Worm (Caenorhabditis elegans): ENCODE measurements around the gene Y69H2.15.

Gene Y69H2.15

ce11 chrV:18577458-18578078, 49.1 kb downstream of the Y69H2.15 start:
- peak; percentile 43 for TF ChIP-seq nhr-102 (tag; optimal IDR thresholded peaks at IDR 0.05)
- peak; percentile 92 for TF ChIP-seq dve-1 (tag; optimal IDR thresholded peaks at IDR 0.05; ENCODE audit: insufficient read depth)
- peak in 1 of 2 experiments; percentile 20 for TF ChIP-seq lsy-2 (tag; optimal IDR thresholded peaks at IDR 0.05)
- TF ChIP-seq nhr-10 (tag; optimal IDR thresholded peaks at IDR 0.05): peak; percentile 66
- TF ChIP-seq hif-1 (tag; optimal IDR thresholded peaks at IDR 0.05): peak in 1 of 2 experiments; percentile 57
- TF ChIP-seq aha-1 (tag): peak; percentile 50
- no peak for TF ChIP-seq dmd-9 (GFP tag; IDR thresholded peaks at IDR 0.05)
- TF ChIP-seq snpc-4 (tag; optimal IDR thresholded peaks at IDR 0.05): no peak
- TF ChIP-seq lin-1 (GFP tag; IDR thresholded peaks at IDR 0.05): peak; percentile 49; the same call in 1 of the 2 replicates
- TF ChIP-seq nhr-28 (tag; optimal IDR thresholded peaks at IDR 0.05): peak; percentile 72
- peak; percentile 71 for TF ChIP-seq mdt-29 (GFP tag; IDR thresholded peaks at IDR 0.05)
- peak; percentile 89 for TF ChIP-seq dmd-6 (GFP tag; IDR thresholded peaks at IDR 0.05)
- no peak for TF ChIP-seq ztf-7 (tag; optimal IDR thresholded peaks at IDR 0.05)
- peak; percentile 64 for TF ChIP-seq nhr-77 (tag; optimal IDR thresholded peaks at IDR 0.05)
- TF ChIP-seq mxl-3 (GFP tag; optimal IDR thresholded peaks at IDR 0.05): no peak
- peak; percentile 69; the same call in 1 of the 2 replicates for TF ChIP-seq php-3 (GFP tag; IDR thresholded peaks at IDR 0.05)
- TF ChIP-seq T20F7.1 (GFP tag; optimal IDR thresholded peaks at IDR 0.05): peak; percentile 30
- TF ChIP-seq ama-1 (optimal IDR thresholded peaks at IDR 0.05): peak; percentile 39
- peak; percentile 66 for TF ChIP-seq pqm-1 (tag; optimal IDR thresholded peaks at IDR 0.05)
- TF ChIP-seq fkh-10 (GFP tag; optimal IDR thresholded peaks at IDR 0.05): no peak
- TF ChIP-seq tra-1 (GFP tag; IDR thresholded peaks at IDR 0.05): peak; percentile 66; the same call in 1 of the 2 replicates
- peak in 1 of 2 experiments; percentile 16 for TF ChIP-seq unc-62 (GFP tag; optimal IDR thresholded peaks at IDR 0.05 in 1 of 2)
- no peak for TF ChIP-seq unc-62 (tag; optimal IDR thresholded peaks at IDR 0.05)
- TF ChIP-seq hlh-30 (tag; optimal IDR thresholded peaks at IDR 0.05; ENCODE audit: insufficient read depth): peak; percentile 58
- peak in 1 of 2 experiments; percentile 4 for TF ChIP-seq mdl-1 (tag; optimal IDR thresholded peaks at IDR 0.05)
- TF ChIP-seq set-16 (GFP tag; IDR thresholded peaks at IDR 0.05): 0 out of 2 replicates have a peak, but pooled peaks have one; percentile 34
- TF ChIP-seq daf-16 (GFP tag; optimal IDR thresholded peaks at IDR 0.05): peak in 1 of 2 experiments; percentile 72
- peak; percentile 98 for TF ChIP-seq daf-16 (tag; optimal IDR thresholded peaks at IDR 0.05)
- TF ChIP-seq rbr-2 (tag; optimal IDR thresholded peaks at IDR 0.05): no peak
- TF ChIP-seq hlh-11 (tag; optimal IDR thresholded peaks at IDR 0.05): peak; percentile 78
- TF ChIP-seq lin-13 (GFP tag; optimal IDR thresholded peaks at IDR 0.05): peak; percentile 22
- TF ChIP-seq Y75B8A.6 (GFP tag; IDR thresholded peaks at IDR 0.05): no peak

DNA sequence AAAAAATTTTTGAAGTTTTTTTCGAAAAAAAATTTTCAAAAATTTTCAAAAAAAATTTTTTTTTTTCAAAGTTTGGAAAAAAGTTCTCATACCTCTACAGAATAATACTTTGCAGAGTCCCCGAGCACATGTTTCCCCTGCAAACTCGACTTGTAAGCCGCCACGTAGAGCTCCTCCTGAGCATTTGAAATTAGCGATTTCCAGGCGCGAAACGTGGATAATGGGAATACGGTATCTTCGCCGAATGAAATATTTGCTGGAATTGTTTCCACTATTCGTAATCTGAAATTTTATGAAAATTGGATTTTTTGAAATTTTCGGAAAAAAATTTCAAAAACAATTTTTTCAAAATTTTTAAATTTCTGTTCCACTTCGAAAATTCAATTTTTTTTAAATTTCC, 50.5 kb downstream of the Y69H2.15 start:
- TF ChIP-seq T26A8.4 (GFP tag; IDR thresholded peaks at IDR 0.05) (peak; percentile 36; the same call in 1 of the 2 replicates), Y5F2A.4 (GFP tag; optimal IDR thresholded peaks at IDR 0.05) (no peak), F10B5.3 (tag; optimal IDR thresholded peaks at IDR 0.05) (no peak), php-3 (GFP tag; IDR thresholded peaks at IDR 0.05) (0 out of 2 replicates have a peak, but pooled peaks have one; percentile 43), zfp-3 (GFP tag; conservative IDR thresholded peaks at IDR 0.05) (0 out of 2 replicates have a peak, but pooled peaks have one; percentile 12), nhr-42 (GFP tag; IDR thresholded peaks at IDR 0.05) (0 out of 2 replicates have a peak, but pooled peaks have one; percentile 15), sdz-12 (GFP tag; optimal IDR thresholded peaks at IDR 0.05) (peak; percentile 69), dve-1 (tag; optimal IDR thresholded peaks at IDR 0.05; ENCODE audit: insufficient read depth) (peak; percentile 14), spr-3 (GFP tag; optimal IDR thresholded peaks at IDR 0.05) (peak; percentile 44), daf-8 (GFP tag; IDR thresholded peaks at IDR 0.05) (no peak)
